Fruit fly (Drosophila melanogaster) whole organism, embryonic: ENCODE results near the gene CG42553.

ENCODE experiments used
- Ada2b ChIP-seq: fragments of 200-800 bp; sonication (Bioruptor generic); IDR thresholded peaks from 2 replicates; pipeline ENCODE4 v1.3.6; 2022; ENCODE audit warnings: missing biosample characterization, missing genetic modification characterization
- CG10366 ChIP-seq: fragments of 200-800 bp; sonication (Bioruptor generic); IDR thresholded peaks from 2 replicates; pipeline ENCODE4 v1.3.6; 2022; ENCODE audit warnings: missing biosample characterization, missing genetic modification characterization
- CG10462 ChIP-seq: fragments of 200-800 bp; sonication (Bioruptor generic); optimal IDR thresholded peaks from 2 replicates; lab custom pipeline; 2016; ENCODE audit warnings: missing biosample characterization, missing genetic modification characterization
- CG1233 ChIP-seq: fragments of 200-800 bp; sonication (Bioruptor generic); optimal IDR thresholded peaks from 4 replicates; lab custom pipeline; 2018; ENCODE audit warnings: missing biosample characterization, mild to moderate bottlenecking, missing genetic modification characterization
- CG14710 ChIP-seq: fragments of 200-800 bp; sonication (Bioruptor generic); optimal IDR thresholded peaks from 3 replicates; lab custom pipeline; 2019; ENCODE audit warnings: missing biosample characterization, mild to moderate bottlenecking, missing genetic modification characterization, moderate library complexity
- CG17328 ChIP-seq: fragments of 200-800 bp; sonication (Bioruptor generic); IDR thresholded peaks from 2 replicates; pipeline ENCODE4 v1.3.6; 2022; ENCODE audit warnings: missing biosample characterization, missing genetic modification characterization
- CG17385 ChIP-seq: fragments of 200-800 bp; sonication (Bioruptor generic); optimal IDR thresholded peaks from 3 replicates; lab custom pipeline; 2018; ENCODE audit warnings: missing biosample characterization, mild to moderate bottlenecking, missing genetic modification characterization
- CG17568 ChIP-seq: fragments of 200-800 bp; sonication (Bioruptor generic); optimal IDR thresholded peaks from 2 replicates; lab custom pipeline; 2018; ENCODE audit warnings: missing biosample characterization, mild to moderate bottlenecking, missing genetic modification characterization, moderate library complexity
- CG18262 ChIP-seq: fragments of 200-800 bp; optimal IDR thresholded peaks from 3 replicates; lab custom pipeline; 2019; ENCODE audit warnings: missing biosample characterization, mild to moderate bottlenecking, missing genetic modification characterization, moderate library complexity
- CG2120 ChIP-seq: fragments of 200-800 bp; sonication (Bioruptor generic); optimal IDR thresholded peaks from 3 replicates; lab custom pipeline; 2016; ENCODE audit warnings: missing biosample characterization, missing genetic modification characterization
- CG2712 ChIP-seq: fragments of 200-800 bp; optimal IDR thresholded peaks from 3 replicates; lab custom pipeline; 2019; ENCODE audit warnings: missing biosample characterization, mild to moderate bottlenecking, missing genetic modification characterization, moderate library complexity
- CG2889 ChIP-seq: fragments of 200-800 bp; sonication (Bioruptor generic); IDR thresholded peaks from 3 replicates; pipeline ENCODE4 v1.3.6; 2022; ENCODE audit warnings: missing biosample characterization, missing genetic modification characterization
- CG31441 ChIP-seq: fragments of 200-800 bp; sonication (Bioruptor generic); IDR thresholded peaks from 2 replicates; pipeline ENCODE4 v1.3.6; 2022; ENCODE audit warnings: missing biosample characterization, missing genetic modification characterization
- CG32532 ChIP-seq: fragments of 200-800 bp; sonication (Bioruptor generic); IDR thresholded peaks from 2 replicates; pipeline ENCODE4 v1.3.6; 2022; ENCODE audit warnings: missing biosample characterization, missing genetic modification characterization
- CG3407 ChIP-seq: fragments of 200-800 bp; sonication (Bioruptor generic); optimal IDR thresholded peaks from 2 replicates; lab custom pipeline; 2018; ENCODE audit warnings: missing biosample characterization, mild to moderate bottlenecking, missing genetic modification characterization
- CG34224 ChIP-seq: fragments of 200-800 bp; sonication (Bioruptor generic); IDR thresholded peaks from 3 replicates; pipeline ENCODE4 v1.3.6; 2022; ENCODE audit warnings: missing biosample characterization, missing genetic modification characterization; ENCODE audit not compliant: partially characterized antibody
- CG6254 ChIP-seq: fragments of 200-800 bp; sonication (Bioruptor generic); optimal IDR thresholded peaks from 3 replicates; lab custom pipeline; 2017; ENCODE audit warnings: mild to moderate bottlenecking, missing biosample characterization, missing genetic modification reagents, missing genetic modification characterization
- CG6689 ChIP-seq: fragments of 200-800 bp; sonication (Bioruptor generic); IDR thresholded peaks from 2 replicates; pipeline ENCODE4 v1.3.6; 2022; ENCODE audit warnings: missing biosample characterization, missing genetic modification characterization
- CG8359 ChIP-seq: fragments of 200-800 bp; sonication (Bioruptor generic); optimal IDR thresholded peaks from 2 replicates; lab custom pipeline; 2017; ENCODE audit warnings: missing biosample characterization, mild to moderate bottlenecking, missing genetic modification characterization, borderline replicate concordance
- CG9727 ChIP-seq: fragments of 200-800 bp; sonication (Bioruptor generic); optimal IDR thresholded peaks from 3 replicates; lab custom pipeline; 2017; ENCODE audit warnings: missing biosample characterization, mild to moderate bottlenecking, missing genetic modification characterization
- CHES-1-like ChIP-seq: fragments of 200-800 bp; sonication (Bioruptor generic); optimal IDR thresholded peaks from 2 replicates; lab custom pipeline; 2016; ENCODE audit warnings: missing biosample characterization, missing genetic modification characterization
- D19B ChIP-seq: fragments of 200-800 bp; sonication (Bioruptor generic); optimal IDR thresholded peaks from 2 replicates; lab custom pipeline; 2017; ENCODE audit warnings: missing biosample characterization, mild to moderate bottlenecking, missing genetic modification characterization
- Elba2 ChIP-seq: fragments of 200-800 bp; sonication (Bioruptor generic); optimal IDR thresholded peaks from 3 replicates; lab custom pipeline; 2016; ENCODE audit warnings: missing biosample characterization, missing genetic modification characterization
- Gsc ChIP-seq: fragments of 200-800 bp; sonication (Bioruptor generic); IDR thresholded peaks from 2 replicates; pipeline ENCODE4 v1.3.6; 2022; ENCODE audit warnings: missing biosample characterization, missing genetic modification characterization
- HLH3B ChIP-seq: fragments of 200-800 bp; sonication (Bioruptor generic); IDR thresholded peaks from 2 replicates; pipeline ENCODE4 v1.3.6; 2022; ENCODE audit warnings: missing biosample characterization, missing genetic modification characterization
- Mes4 ChIP-seq: fragments of 200-800 bp; sonication (Bioruptor generic); optimal IDR thresholded peaks from 2 replicates; lab custom pipeline; 2016; ENCODE audit warnings: missing biosample characterization, missing genetic modification characterization
- NC2α ChIP-seq: fragments of 200-800 bp; sonication (Bioruptor generic); optimal IDR thresholded peaks from 2 replicates; lab custom pipeline; 2016; ENCODE audit warnings: missing biosample characterization, missing genetic modification characterization
- Ravus ChIP-seq: fragments of 200-800 bp; sonication (Bioruptor generic); IDR thresholded peaks from 2 replicates; pipeline ENCODE4 v1.3.6; 2022; ENCODE audit warnings: missing biosample characterization, missing genetic modification characterization
- Rx ChIP-seq: fragments of 200-800 bp; sonication (Bioruptor generic); IDR thresholded peaks from 2 replicates; pipeline ENCODE4 v1.3.6; 2022; ENCODE audit warnings: missing biosample characterization, missing genetic modification characterization
- Spps ChIP-seq: fragments of 200-800 bp; sonication (Bioruptor generic); optimal IDR thresholded peaks from 2 replicates; lab custom pipeline; 2018; ENCODE audit warnings: missing biosample characterization, mild to moderate bottlenecking, missing genetic modification characterization
- amos ChIP-seq: fragments of 200-800 bp; sonication (Bioruptor generic); IDR thresholded peaks from 2 replicates; pipeline ENCODE4 v1.3.6; 2022; ENCODE audit warnings: missing biosample characterization, missing genetic modification characterization; ENCODE audit not compliant: partially characterized antibody
- ash1 ChIP-seq: fragments of 200-800 bp; sonication (Bioruptor generic); optimal IDR thresholded peaks from 2 replicates; lab custom pipeline; 2018; ENCODE audit warnings: missing biosample characterization, mild to moderate bottlenecking, missing genetic modification characterization
- bab2 ChIP-seq: fragments of 200-800 bp; sonication (Bioruptor generic); optimal IDR thresholded peaks from 2 replicates; lab custom pipeline; 2016; ENCODE audit warnings: missing biosample characterization, missing genetic modification characterization
- bcd ChIP-seq: fragments of 200-800 bp; sonication (Bioruptor generic); optimal IDR thresholded peaks from 2 replicates; lab custom pipeline; 2017; ENCODE audit warnings: missing biosample characterization, mild to moderate bottlenecking, missing genetic modification characterization
- chm ChIP-seq: fragments of 200-800 bp; sonication (Bioruptor generic); IDR thresholded peaks from 2 replicates; pipeline ENCODE4 v1.3.6; 2022; ENCODE audit warnings: missing biosample characterization, missing genetic modification characterization
- jing ChIP-seq: fragments of 200-800 bp; sonication (Bioruptor generic); optimal IDR thresholded peaks from 2 replicates; lab custom pipeline; 2018; ENCODE audit warnings: missing biosample characterization, mild to moderate bottlenecking, missing genetic modification characterization
- lab ChIP-seq: fragments of 200-800 bp; sonication (Bioruptor generic); optimal IDR thresholded peaks from 3 replicates; lab custom pipeline; 2017; ENCODE audit warnings: missing biosample characterization, missing genetic modification characterization, mild to moderate bottlenecking, moderate library complexity, missing genetic modification reagents
- lmd ChIP-seq: fragments of 200-800 bp; sonication (Bioruptor generic); IDR thresholded peaks from 2 replicates; pipeline ENCODE4 v1.3.6; 2022; ENCODE audit warnings: missing biosample characterization, missing genetic modification characterization
- lov ChIP-seq, 2 experiments: fragments of 200-800 bp in 1 of 2; fragments of >200 bp in 1 of 2; sonication (Bioruptor generic) in 1 of 2; IDR thresholded peaks in 1 of 2; optimal IDR thresholded peaks in 1 of 2; 2 replicates in 1 of 2; 3 replicates in 1 of 2; pipeline versions ENCODE4 v1.3.6 to Lab custom; 2017 to 2022; ENCODE audit warnings: missing biosample characterization in 1 of 2, missing genetic modification characterization in 1 of 2
- nmo ChIP-seq: fragments of 200-800 bp; sonication (Bioruptor generic); optimal IDR thresholded peaks from 2 replicates; lab custom pipeline; 2018; ENCODE audit warnings: missing biosample characterization, mild to moderate bottlenecking, missing genetic modification characterization, moderate library complexity
- nom ChIP-seq: fragments of 200-800 bp; sonication (Bioruptor generic); optimal IDR thresholded peaks from 2 replicates; lab custom pipeline; 2017; ENCODE audit warnings: missing biosample characterization, missing genetic modification characterization, mild to moderate bottlenecking, moderate library complexity, missing genetic modification reagents
- odd ChIP-seq: fragments of 200-800 bp; sonication (Bioruptor generic); optimal IDR thresholded peaks from 2 replicates; lab custom pipeline; 2017; ENCODE audit warnings: missing biosample characterization, mild to moderate bottlenecking, missing genetic modification characterization
- onecut ChIP-seq: fragments of 200-800 bp; sonication (Bioruptor generic); IDR thresholded peaks from 2 replicates; pipeline ENCODE4 v1.3.6; 2022; ENCODE audit warnings: missing biosample characterization, missing genetic modification characterization
- pita ChIP-seq: fragments of 200-800 bp; sonication (Bioruptor generic); optimal IDR thresholded peaks from 2 replicates; lab custom pipeline; 2017; ENCODE audit warnings: missing biosample characterization, mild to moderate bottlenecking, missing genetic modification characterization
- pnt ChIP-seq: fragments of 200-800 bp; sonication (Bioruptor generic); optimal IDR thresholded peaks from 3 replicates; lab custom pipeline; 2016; ENCODE audit warnings: missing biosample characterization, missing genetic modification characterization
- pzg ChIP-seq: fragments of 200-800 bp; sonication (Bioruptor generic); optimal IDR thresholded peaks from 3 replicates; lab custom pipeline; 2018; ENCODE audit warnings: missing biosample characterization, mild to moderate bottlenecking, missing genetic modification characterization, moderate library complexity
- salm ChIP-seq: fragments of 200-800 bp; sonication (Bioruptor generic); optimal IDR thresholded peaks from 2 replicates; lab custom pipeline; 2018; ENCODE audit warnings: missing biosample characterization, mild to moderate bottlenecking, missing genetic modification characterization
- trem ChIP-seq: fragments of 200-800 bp; optimal IDR thresholded peaks from 3 replicates; lab custom pipeline; 2019; ENCODE audit warnings: missing biosample characterization, mild to moderate bottlenecking, missing genetic modification characterization, moderate library complexity
- ttk ChIP-seq: fragments of 200-800 bp; sonication (Bioruptor generic); IDR thresholded peaks from 2 replicates; pipeline ENCODE4 v2.1.2; 2022; ENCODE audit warnings: missing biosample characterization, missing genetic modification characterization
- vvl ChIP-seq: fragments of 200-800 bp; sonication (Bioruptor generic); IDR thresholded peaks from 2 replicates; pipeline ENCODE4 v1.3.6; 2022; ENCODE audit warnings: missing biosample characterization, missing genetic modification characterization

Gene CG42553

dm6 chr3L:820332-820731 is 13.6 kb upstream of the CG42553 start (continued):
- TF ChIP-seq pnt (GFP tag; lab: Kevin White, UChicago) (no peak), CG10462 (GFP tag; lab: Kevin White, UChicago) (peak; percentile 60), Rx (GFP tag; lab: Robert Waterston, UW) (peak; percentile 63), CG3407 (GFP tag; lab: Kevin White, UChicago) (peak; percentile 63), NC2α (GFP tag; lab: Kevin White, UChicago) (no peak), ash1 (no peak), nom (GFP tag; lab: Kevin White, UChicago) (peak; percentile 49), salm (tag; lab: Kevin White, UChicago) (peak; percentile 52), CG2889 (GFP tag; lab: Robert Waterston, UW) (0 out of 3 replicates have a peak, but pooled peaks have one; percentile 55), Ravus (GFP tag; lab: Robert Waterston, UW) (peak; percentile 17), bcd (peak; percentile 54), CG14710 (tag; lab: Kevin White, UChicago) (peak; percentile 53), bab2 (GFP tag; lab: Kevin White, UChicago) (peak; percentile 24), CG9727 (GFP tag; lab: Kevin White, UChicago) (peak; percentile 49), lov (optimal IDR thresholded peaks at IDR 0.05; lab: Kevin White, UChicago) (no peak), lov (GFP tag; IDR thresholded peaks at IDR 0.05; lab: Robert Waterston, UW) (no peak), pita (no peak), vvl (peak; percentile 91), CG17328 (GFP tag; lab: Robert Waterston, UW) (peak; percentile 84), CG2712 (peak; percentile 71), jing (GFP tag; lab: Kevin White, UChicago) (peak; percentile 20), CG18262 (tag; lab: Kevin White, UChicago) (peak; percentile 71), CG31441 (GFP tag; lab: Robert Waterston, UW) (peak; percentile 86), CG2120 (GFP tag; lab: Kevin White, UChicago) (peak; percentile 17), Spps (peak; percentile 30), odd (GFP tag; lab: Kevin White, UChicago) (peak; percentile 53), lmd (GFP tag; lab: Robert Waterston, UW) (peak; percentile 80), nmo (GFP tag; lab: Kevin White, UChicago) (peak; percentile 72), CG6689 (GFP tag; lab: Robert Waterston, UW) (peak; percentile 76), CG10366 (GFP tag; lab: Robert Waterston, UW) (peak; percentile 78), ttk (GFP tag; lab: Robert Waterston, UW) (peak; percentile 78), CG6254 (GFP tag; lab: Kevin White, UChicago) (peak; percentile 44), CHES-1-like (GFP tag; lab: Kevin White, UChicago) (no peak), pzg (GFP tag; lab: Kevin White, UChicago) (no peak), Ada2b (GFP tag; lab: Robert Waterston, UW) (peak; percentile 77), chm (peak; percentile 50; the same call in 1 of the 2 replicates), CG34224 (no peak), D19B (GFP tag; lab: Kevin White, UChicago) (no peak), lab (GFP tag; lab: Kevin White, UChicago) (peak; percentile 78), HLH3B (GFP tag; lab: Robert Waterston, UW) (peak; percentile 81), Mes4 (GFP tag; lab: Kevin White, UChicago) (peak; percentile 14), Gsc (GFP tag; lab: Robert Waterston, UW) (peak; percentile 57; the same call in 1 of the 2 replicates), amos (GFP tag; lab: Robert Waterston, UW) (no peak), trem (tag; lab: Kevin White, UChicago) (peak; percentile 31), CG1233 (GFP tag; lab: Kevin White, UChicago) (peak; percentile 50), Elba2 (GFP tag; lab: Kevin White, UChicago) (no peak), onecut (GFP tag; lab: Robert Waterston, UW) (peak; percentile 76), CG32532 (peak; percentile 73), CG17568 (GFP tag; lab: Kevin White, UChicago) (peak; percentile 36), CG8359 (peak; percentile 27), CG17385 (peak; percentile 69)
